Fruit fly (Drosophila melanogaster): Measurements from ENCODE around the gene tral.

DNA sequence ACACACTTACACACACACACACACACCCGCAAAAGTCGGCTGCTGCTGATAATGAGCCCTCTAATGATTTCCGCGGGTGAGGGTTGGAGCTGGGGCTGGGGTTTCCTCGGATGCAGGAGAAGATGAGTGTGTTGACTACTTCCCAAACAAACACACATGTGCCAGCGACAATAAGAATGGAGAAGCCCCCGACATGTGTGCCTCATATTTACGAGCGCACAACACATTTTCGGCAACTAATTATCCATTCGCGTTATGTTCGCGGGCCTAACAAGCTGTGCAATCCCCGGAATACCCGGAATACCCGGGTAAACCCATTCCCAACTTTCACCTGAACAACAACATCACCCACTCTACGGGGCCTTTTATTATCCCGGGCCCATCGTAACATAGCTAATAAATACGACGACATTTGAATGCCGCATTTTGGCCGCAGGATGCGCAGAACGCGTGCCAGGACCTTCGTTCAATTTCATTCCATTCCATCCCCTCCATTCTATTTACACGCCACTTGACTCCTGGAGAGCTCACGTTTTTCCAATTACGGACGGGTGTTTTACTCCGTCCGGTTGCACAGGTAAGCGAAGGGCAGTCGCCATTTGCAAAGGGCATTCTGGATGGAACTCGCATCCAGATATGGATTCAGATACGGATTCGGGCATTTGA lies 51.3 kb downstream of the tral start:
- TF ChIP-seq CG8478 (optimal IDR thresholded peaks at IDR 0.05) = no peak
- no peak for TF ChIP-seq CTCF (optimal IDR thresholded peaks at IDR 0.05)

Measured in S2 (cell line).